Worm (Caenorhabditis elegans): ENCODE results near the gene F15H10.12.

The F15H10.12 gene

ce11 chrV:10363834-10364233 is 46.0 kb downstream of the F15H10.12 start:
- no peak for TF ChIP-seq zip-5 (tag; optimal IDR thresholded peaks at IDR 0.05)
- no peak for TF ChIP-seq pros-1 (tag; optimal IDR thresholded peaks at IDR 0.05)
- TF ChIP-seq nhr-232 (tag; optimal IDR thresholded peaks at IDR 0.05), result no peak
- no peak for TF ChIP-seq tbx-2 (tag; optimal IDR thresholded peaks at IDR 0.05)

- TF ChIP-seq ceh-2 (tag; optimal IDR thresholded peaks at IDR 0.05) (peak; percentile 25), ceh-45 (GFP tag; IDR thresholded peaks at IDR 0.05) (no peak), ahr-1 (tag; optimal IDR thresholded peaks at IDR 0.05) (no peak), K09A11.1 (tag; optimal IDR thresholded peaks at IDR 0.05; ENCODE audit: insufficient read depth) (no peak), pha-2 (tag; optimal IDR thresholded peaks at IDR 0.05) (no peak), npax-4 (tag; optimal IDR thresholded peaks at IDR 0.05) (no peak), fkh-10 (GFP tag; optimal IDR thresholded peaks at IDR 0.05) (no peak), elt-2 (tag; optimal IDR thresholded peaks at IDR 0.05) (peak; percentile 15), unc-3 (GFP tag; conservative IDR thresholded peaks at IDR 0.05) (no peak), unc-3 (tag; optimal IDR thresholded peaks at IDR 0.05) (no peak), eyg-1 (tag; optimal IDR thresholded peaks at IDR 0.05) (no peak), madf-2 (tag; optimal IDR thresholded peaks at IDR 0.05) (no peak), tbx-2 (tag; optimal IDR thresholded peaks at IDR 0.05) (peak; percentile 52), ceh-34 (tag; optimal IDR thresholded peaks at IDR 0.05) (peak; percentile 10), unc-42 (tag; optimal IDR thresholded peaks at IDR 0.05) (peak; percentile 94), che-1 (tag; optimal IDR thresholded peaks at IDR 0.05) (no peak), ceh-18 (tag; optimal IDR thresholded peaks at IDR 0.05) (peak; percentile 23), hlh-8 (tag; optimal IDR thresholded peaks at IDR 0.05) (no peak), ceh-31 (tag; optimal IDR thresholded peaks at IDR 0.05) (peak; percentile 76), hlh-6 (tag; optimal IDR thresholded peaks at IDR 0.05) (no peak), nfya-1 (tag; optimal IDR thresholded peaks at IDR 0.05) (peak; percentile 39), hlh-30 (tag; optimal IDR thresholded peaks at IDR 0.05; ENCODE audit: insufficient read depth) (peak; percentile 66), sdc-2 (tag; optimal IDR thresholded peaks at IDR 0.05) (no peak), T23F11.4 (GFP tag; optimal IDR thresholded peaks at IDR 0.05) (no peak), unc-55 (GFP tag; optimal IDR thresholded peaks at IDR 0.05) (no peak)
These were observed 48.0 kb downstream of the F15H10.12 start, which contains the start of gene cash-1 for ce11 chrV:10361830-10362397. Gene cash-1 (plus strand): TSS chrV:10362261.

ce11 chrV:10360186-10360585 is 49.7 kb downstream of the F15H10.12 start:
- TF ChIP-seq F13H6.1 (tag; optimal IDR thresholded peaks at IDR 0.05) (no peak), elt-2 (tag; optimal IDR thresholded peaks at IDR 0.05) (no peak), ceh-6 (GFP tag; optimal IDR thresholded peaks at IDR 0.05) (no peak), hlh-13 (GFP tag; optimal IDR thresholded peaks at IDR 0.05) (no peak)
